Fruit fly (Drosophila melanogaster) whole organism, embryonic: Measurements from ENCODE around the gene CG5902.

ENCODE experiments used
- Abd-B ChIP-seq: fragments of 200-800 bp; sonication (Bioruptor generic); optimal IDR thresholded peaks from 2 replicates; lab custom pipeline; 2018; ENCODE audit warnings: missing biosample characterization, mild to moderate bottlenecking, missing genetic modification characterization, moderate library complexity
- B-H1 ChIP-seq: fragments of 200-800 bp; sonication (Bioruptor generic); IDR thresholded peaks from 3 replicates; pipeline ENCODE4 v1.3.6; 2022; ENCODE audit warnings: missing biosample characterization, missing genetic modification characterization
- CG10959 ChIP-seq: fragments of 200-800 bp; sonication (Bioruptor generic); IDR thresholded peaks from 2 replicates; pipeline ENCODE4 v1.3.6; 2022; ENCODE audit warnings: missing biosample characterization, missing genetic modification characterization
- CG11504 ChIP-seq: fragments of 200-800 bp; sonication (Bioruptor generic); optimal IDR thresholded peaks from 3 replicates; lab custom pipeline; 2019; ENCODE audit warnings: missing biosample characterization, mild to moderate bottlenecking, missing genetic modification characterization, moderate library complexity
- CG11723 ChIP-seq: fragments of 200-800 bp; sonication (Bioruptor generic); optimal IDR thresholded peaks from 2 replicates; lab custom pipeline; 2017; ENCODE audit warnings: missing biosample characterization, mild to moderate bottlenecking, missing genetic modification characterization
- CG12104 ChIP-seq: fragments of 200-800 bp; sonication (Bioruptor generic); optimal IDR thresholded peaks from 3 replicates; lab custom pipeline; 2016; ENCODE audit warnings: missing biosample characterization, missing genetic modification characterization
- CG12391 ChIP-seq: fragments of 200-800 bp; sonication (Bioruptor generic); optimal IDR thresholded peaks from 3 replicates; lab custom pipeline; 2018; ENCODE audit warnings: missing biosample characterization, mild to moderate bottlenecking, missing genetic modification characterization, moderate library complexity
- CG15696 ChIP-seq: fragments of 200-800 bp; sonication (Bioruptor generic); optimal IDR thresholded peaks from 2 replicates; lab custom pipeline; 2019; ENCODE audit warnings: missing biosample characterization, mild to moderate bottlenecking, missing genetic modification characterization, moderate library complexity
- CG17829 ChIP-seq: fragments of 200-800 bp; optimal IDR thresholded peaks from 2 replicates; lab custom pipeline; 2019; ENCODE audit warnings: missing biosample characterization, mild to moderate bottlenecking, missing genetic modification characterization, moderate library complexity
- CG3407 ChIP-seq: fragments of 200-800 bp; sonication (Bioruptor generic); optimal IDR thresholded peaks from 2 replicates; lab custom pipeline; 2018; ENCODE audit warnings: missing biosample characterization, mild to moderate bottlenecking, missing genetic modification characterization
- CG4282 ChIP-seq: fragments of 200-800 bp; sonication (Bioruptor generic); optimal IDR thresholded peaks from 2 replicates; lab custom pipeline; 2016; ENCODE audit warnings: missing biosample characterization, missing genetic modification characterization
- CG4730 ChIP-seq: fragments of 200-800 bp; sonication (Bioruptor generic); IDR thresholded peaks from 2 replicates; pipeline ENCODE4 v1.3.6; 2022; ENCODE audit warnings: missing biosample characterization, missing genetic modification characterization
- CG4820 ChIP-seq: fragments of 200-800 bp; sonication (Bioruptor generic); optimal IDR thresholded peaks from 3 replicates; lab custom pipeline; 2016; ENCODE audit warnings: missing biosample characterization, missing genetic modification characterization
- CG5245 ChIP-seq: fragments of 200-800 bp; sonication (Bioruptor generic); optimal IDR thresholded peaks from 3 replicates; lab custom pipeline; 2016; ENCODE audit warnings: missing biosample characterization, missing genetic modification characterization
- CG6683 ChIP-seq: fragments of 200-800 bp; sonication (Bioruptor generic); optimal IDR thresholded peaks from 2 replicates; lab custom pipeline; 2017; ENCODE audit warnings: missing biosample characterization, mild to moderate bottlenecking, missing genetic modification characterization, missing genetic modification reagents
- CG7271 ChIP-seq: fragments of 200-800 bp; sonication (Bioruptor generic); optimal IDR thresholded peaks from 2 replicates; lab custom pipeline; 2018; ENCODE audit warnings: missing biosample characterization, mild to moderate bottlenecking, missing genetic modification characterization, moderate library complexity
- CG7745 ChIP-seq: fragments of 200-800 bp; sonication (Bioruptor generic); optimal IDR thresholded peaks from 2 replicates; lab custom pipeline; 2018; ENCODE audit warnings: missing biosample characterization, mild to moderate bottlenecking, missing genetic modification characterization, moderate library complexity
- CG8290 ChIP-seq, 3 experiments: fragments of 200-800 bp; sonication (Bioruptor generic); optimal IDR thresholded peaks; 2 replicates each; lab custom pipeline; 2016 to 2019; ENCODE audit warnings: missing biosample characterization in 3 of 3, missing genetic modification characterization in 3 of 3, mild to moderate bottlenecking in 2 of 3, moderate library complexity in 1 of 3
- CG9437 ChIP-seq: fragments of 200-800 bp; sonication (Bioruptor generic); optimal IDR thresholded peaks from 2 replicates; lab custom pipeline; 2018; ENCODE audit warnings: missing biosample characterization, mild to moderate bottlenecking, missing genetic modification characterization
- CHES-1-like ChIP-seq: fragments of 200-800 bp; sonication (Bioruptor generic); optimal IDR thresholded peaks from 2 replicates; lab custom pipeline; 2016; ENCODE audit warnings: missing biosample characterization, missing genetic modification characterization
- CrebB ChIP-seq: fragments of 200-800 bp; sonication (Bioruptor generic); optimal IDR thresholded peaks from 3 replicates; lab custom pipeline; 2018; ENCODE audit warnings: missing biosample characterization, mild to moderate bottlenecking, missing genetic modification characterization
- Dbx ChIP-seq: fragments of 200-800 bp; sonication (Bioruptor generic); IDR thresholded peaks from 3 replicates; pipeline ENCODE4 v1.3.6; 2022; ENCODE audit warnings: missing biosample characterization, missing genetic modification characterization
- Hr3 ChIP-seq: fragments of 200-800 bp; sonication (Bioruptor generic); optimal IDR thresholded peaks from 3 replicates; lab custom pipeline; 2016; ENCODE audit warnings: missing biosample characterization, missing genetic modification characterization
- Hr51 ChIP-seq, 2 experiments: fragments of 200-800 bp; sonication (Bioruptor generic); optimal IDR thresholded peaks; 2 replicates in 1 of 2; 3 replicates in 1 of 2; lab custom pipeline; 2016 to 2018; ENCODE audit warnings: missing biosample characterization in 2 of 2, missing genetic modification characterization in 2 of 2, mild to moderate bottlenecking in 1 of 2, moderate library complexity in 1 of 2
- MESR4 ChIP-seq: fragments of 200-800 bp; sonication (Bioruptor generic); optimal IDR thresholded peaks from 2 replicates; lab custom pipeline; 2018; ENCODE audit warnings: missing biosample characterization, mild to moderate bottlenecking, missing genetic modification characterization, moderate library complexity
- Oaz ChIP-seq: fragments of 200-800 bp; sonication (Bioruptor generic); IDR thresholded peaks from 2 replicates; pipeline ENCODE4 v1.3.6; 2022; ENCODE audit warnings: missing biosample characterization, missing genetic modification characterization
- Sox100B ChIP-seq: fragments of 200-800 bp; sonication (Bioruptor generic); optimal IDR thresholded peaks from 3 replicates; lab custom pipeline; 2018; ENCODE audit warnings: missing biosample characterization, mild to moderate bottlenecking, missing genetic modification characterization
- Stat92E ChIP-seq, 3 experiments: fragments of >200 bp in 2 of 3; fragments of 200-800 bp in 1 of 3; sonication (Bioruptor generic) in 1 of 3; optimal IDR thresholded peaks; 2 replicates each; lab custom pipeline; 2017 to 2019; ENCODE audit warnings: missing biosample characterization in 3 of 3, missing genetic modification characterization in 3 of 3, mild to moderate bottlenecking in 1 of 3, moderate library complexity in 1 of 3
- abd-A ChIP-seq: fragments of 200-800 bp; sonication (Bioruptor generic); optimal IDR thresholded peaks from 3 replicates; lab custom pipeline; 2019; ENCODE audit warnings: missing biosample characterization, mild to moderate bottlenecking, missing genetic modification characterization, moderate library complexity
- ap ChIP-seq: fragments of 200-800 bp; sonication (Bioruptor generic); IDR thresholded peaks from 2 replicates; pipeline ENCODE4 v1.3.6; 2022; ENCODE audit warnings: missing biosample characterization, missing genetic modification characterization
- chinmo ChIP-seq: fragments of 200-800 bp; sonication (Bioruptor generic); IDR thresholded peaks from 4 replicates; pipeline ENCODE4 v1.3.6; 2022; ENCODE audit warnings: missing biosample characterization, missing genetic modification characterization; ENCODE audit not compliant: partially characterized antibody
- cwo ChIP-seq: fragments of 200-800 bp; sonication (Bioruptor generic); optimal IDR thresholded peaks from 3 replicates; lab custom pipeline; 2017; ENCODE audit warnings: missing biosample characterization, missing genetic modification characterization, mild to moderate bottlenecking, moderate library complexity, missing genetic modification reagents
- ems ChIP-seq: fragments of 200-800 bp; sonication (Bioruptor generic); optimal IDR thresholded peaks from 3 replicates; lab custom pipeline; 2016; ENCODE audit warnings: missing biosample characterization, missing genetic modification characterization
- en ChIP-seq: fragments of 200-800 bp; sonication (Bioruptor generic); optimal IDR thresholded peaks from 2 replicates; lab custom pipeline; 2016; ENCODE audit warnings: missing biosample characterization, missing genetic modification characterization
- gfzf ChIP-seq: fragments of 200-800 bp; sonication (Bioruptor generic); optimal IDR thresholded peaks from 2 replicates; lab custom pipeline; 2016; ENCODE audit warnings: missing biosample characterization, mild to moderate bottlenecking, missing genetic modification characterization, moderate library complexity
- gt ChIP-seq: fragments of 200-800 bp; sonication (Bioruptor generic); IDR thresholded peaks from 2 replicates; pipeline ENCODE4 v1.3.6; 2022; ENCODE audit warnings: missing biosample characterization, missing genetic modification characterization
- inv ChIP-seq: fragments of 200-800 bp; sonication (Bioruptor generic); IDR thresholded peaks from 2 replicates; pipeline ENCODE4 v1.3.6; 2022; ENCODE audit warnings: missing biosample characterization, missing genetic modification characterization; ENCODE audit not compliant: partially characterized antibody
- lov ChIP-seq, 2 experiments: fragments of 200-800 bp in 1 of 2; fragments of >200 bp in 1 of 2; sonication (Bioruptor generic) in 1 of 2; IDR thresholded peaks in 1 of 2; optimal IDR thresholded peaks in 1 of 2; 2 replicates in 1 of 2; 3 replicates in 1 of 2; pipeline versions ENCODE4 v1.3.6 to Lab custom; 2017 to 2022; ENCODE audit warnings: missing biosample characterization in 1 of 2, missing genetic modification characterization in 1 of 2
- peb ChIP-seq: fragments of 200-800 bp; sonication (Bioruptor generic); IDR thresholded peaks from 2 replicates; pipeline ENCODE4 v1.3.6; 2022; ENCODE audit warnings: missing biosample characterization, missing genetic modification characterization
- schlank ChIP-seq: fragments of 200-800 bp; sonication (Bioruptor generic); optimal IDR thresholded peaks from 2 replicates; lab custom pipeline; 2018; ENCODE audit warnings: missing biosample characterization, mild to moderate bottlenecking, missing genetic modification characterization
- ssp ChIP-seq: fragments of 200-800 bp; sonication (Bioruptor generic); IDR thresholded peaks from 2 replicates; pipeline ENCODE4 v1.3.6; 2022; ENCODE audit warnings: missing biosample characterization, missing genetic modification characterization
- tio ChIP-seq: fragments of 200-800 bp; sonication (Bioruptor generic); optimal IDR thresholded peaks from 2 replicates; lab custom pipeline; 2017; ENCODE audit warnings: missing biosample characterization, missing genetic modification characterization, inconsistent platforms
- usp ChIP-seq: fragments of >200 bp; optimal IDR thresholded peaks from 2 replicates; lab custom pipeline; 2017; ENCODE audit warnings: missing biosample characterization, missing genetic modification characterization
- vnd ChIP-seq: fragments of 200-800 bp; sonication (Bioruptor generic); IDR thresholded peaks from 3 replicates; pipeline ENCODE4 v1.3.6; 2022; ENCODE audit warnings: missing biosample characterization, missing genetic modification characterization; ENCODE audit not compliant: partially characterized antibody
- wdn ChIP-seq: fragments of 200-800 bp; sonication (Bioruptor generic); IDR thresholded peaks from 2 replicates; pipeline ENCODE4 v1.3.6; 2022; ENCODE audit warnings: missing biosample characterization, missing genetic modification characterization
- yki ChIP-seq: fragments of >200 bp; optimal IDR thresholded peaks from 3 replicates; lab custom pipeline; 2018

The CG5902 gene

dm6 chr3R:23939921-23940839, 46.3 kb upstream of the CG5902 start (continued):
- TF ChIP-seq CG10959 (GFP tag; lab: Robert Waterston, UW): peak; percentile 46
- no peak for TF ChIP-seq inv
- TF ChIP-seq CG4730 (GFP tag; lab: Robert Waterston, UW): peak; percentile 39; the same call in 1 of the 2 replicates
- TF ChIP-seq CG8290 (GFP tag; optimal IDR thresholded peaks at IDR 0.05; lab: Kevin White, UChicago): peak; percentile 51
- TF ChIP-seq CG8290 (tag; optimal IDR thresholded peaks at IDR 0.05; lab: Kevin White, UChicago): peak; percentile 90 to 94
- TF ChIP-seq chinmo (GFP tag; lab: Robert Waterston, UW): peak; percentile 87; the same call in 3 of the 4 replicates
- peak; percentile 90 for TF ChIP-seq Sox100B (GFP tag; lab: Kevin White, UChicago)
- no peak for TF ChIP-seq abd-A (tag; lab: Kevin White, UChicago)
- no peak for TF ChIP-seq CG4282
- peak; percentile 42 for TF ChIP-seq en (GFP tag; lab: Kevin White, UChicago)
- TF ChIP-seq CG7745: peak; percentile 87
- peak; percentile 80 for TF ChIP-seq schlank (tag; lab: Kevin White, UChicago)
- peak; percentile 60 for TF ChIP-seq CG4820 (GFP tag; lab: Kevin White, UChicago)
- peak; percentile 81 for TF ChIP-seq Dbx
- TF ChIP-seq CG11504: peak; percentile 77
- no peak for TF ChIP-seq yki (lab: Kevin White, UChicago)
- no peak for TF ChIP-seq lov (optimal IDR thresholded peaks at IDR 0.05; lab: Kevin White, UChicago)
- peak; percentile 93 for TF ChIP-seq lov (GFP tag; IDR thresholded peaks at IDR 0.05; lab: Robert Waterston, UW)
- peak; percentile 67 for TF ChIP-seq tio (GFP tag; lab: Kevin White, UChicago)
- peak; percentile 8 for TF ChIP-seq Abd-B
- TF ChIP-seq CG5245: peak; percentile 63
- peak; percentile 39 to 40 for TF ChIP-seq Hr51 (GFP tag; optimal IDR thresholded peaks at IDR 0.05; lab: Kevin White, UChicago)
- peak; percentile 52 for TF ChIP-seq CG17829 (tag; lab: Kevin White, UChicago)
- TF ChIP-seq peb (GFP tag; lab: Robert Waterston, UW): peak; percentile 66
- TF ChIP-seq CG15696 (tag; lab: Kevin White, UChicago): peak; percentile 93
- TF ChIP-seq wdn (GFP tag; lab: Robert Waterston, UW): no peak
- TF ChIP-seq CG9437: peak; percentile 29
- peak; percentile 63; the same call in 2 of the 3 replicates for TF ChIP-seq B-H1 (GFP tag; lab: Robert Waterston, UW)
- peak; percentile 93 for TF ChIP-seq CrebB (tag; lab: Kevin White, UChicago)
- peak; percentile 28 for TF ChIP-seq Hr3 (GFP tag; lab: Kevin White, UChicago)
- peak; percentile 95 for TF ChIP-seq CG3407 (GFP tag; lab: Kevin White, UChicago)
- no peak for TF ChIP-seq vnd
- peak; percentile 72 for TF ChIP-seq CG6683 (GFP tag; lab: Kevin White, UChicago)
- no peak for TF ChIP-seq usp (GFP tag; lab: Kevin White, UChicago)
- peak; percentile 40 for TF ChIP-seq cwo (GFP tag; lab: Kevin White, UChicago)
- no peak for TF ChIP-seq gfzf (GFP tag; lab: Kevin White, UChicago)
- peak; percentile 29; the same call in 1 of the 2 replicates for TF ChIP-seq ap (GFP tag; lab: Robert Waterston, UW)
- peak; percentile 38; the same call in 1 of the 2 replicates for TF ChIP-seq ssp (GFP tag; lab: Robert Waterston, UW)
- TF ChIP-seq ems (GFP tag; lab: Kevin White, UChicago): peak; percentile 3
- TF ChIP-seq CG7271: peak; percentile 62
- peak; percentile 76 for TF ChIP-seq CG12104 (GFP tag; lab: Kevin White, UChicago)
- TF ChIP-seq CG11723 (GFP tag; lab: Kevin White, UChicago): peak; percentile 84
- TF ChIP-seq CHES-1-like (GFP tag; lab: Kevin White, UChicago): peak; percentile 51
- no peak for TF ChIP-seq Oaz (GFP tag; lab: Robert Waterston, UW)
- TF ChIP-seq MESR4 (GFP tag; lab: Kevin White, UChicago): peak; percentile 38
- TF ChIP-seq Stat92E (GFP tag; optimal IDR thresholded peaks at IDR 0.05; lab: Kevin White, UChicago): peak in 1 of 3 experiments; percentile 1
- TF ChIP-seq CG12391 (tag; lab: Kevin White, UChicago): peak; percentile 63
- 0 out of 2 replicates have a peak, but pooled peaks have one; percentile 7 for TF ChIP-seq gt (GFP tag; lab: Robert Waterston, UW)
